Fruit fly (Drosophila melanogaster) Kc167 (cell line): ENCODE results near the gene dmt.

Experiments used
- Myc ChIP-seq: fragments of >200 bp; optimal IDR thresholded peaks from 2 replicates; lab custom pipeline; 2017; ENCODE audit warnings: missing external identifiers
- Sin3A ChIP-seq: fragments of >200 bp; optimal IDR thresholded peaks from 2 replicates; lab custom pipeline; 2018; ENCODE audit warnings: missing external identifiers
- psq ChIP-seq: fragments of >200 bp; optimal IDR thresholded peaks from 2 replicates; lab custom pipeline; 2017; ENCODE audit warnings: missing external identifiers
- ttk ChIP-seq: sonication (Bioruptor generic); optimal IDR thresholded peaks from 2 replicates; lab custom pipeline; 2017; ENCODE audit warnings: missing external identifiers

DNA sequence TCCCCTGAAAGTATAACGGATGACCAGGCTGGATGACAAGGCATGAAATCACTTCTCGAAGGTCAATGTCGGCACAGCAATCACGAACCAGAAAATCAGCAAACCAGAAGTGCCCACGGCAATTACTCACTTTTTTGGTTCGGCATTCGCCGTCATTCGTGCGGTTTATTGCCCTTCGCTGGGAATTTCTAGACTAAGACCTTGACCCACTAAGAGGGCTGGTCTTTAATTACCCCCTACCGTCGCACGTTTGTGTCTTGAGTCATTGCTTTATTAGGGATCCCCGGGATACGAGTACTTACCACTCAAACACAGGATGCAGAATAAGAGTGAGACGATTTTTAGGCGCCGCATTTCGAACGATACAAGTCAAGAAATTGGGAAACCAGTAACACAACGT is 34.5 kb downstream of the dmt start:
- TF ChIP-seq psq (lab: Kevin White, UChicago): no peak
- TF ChIP-seq Sin3A (lab: Kevin White, UChicago): no peak
- no peak for TF ChIP-seq ttk (lab: Kevin White, UChicago)
- no peak for TF ChIP-seq Myc (lab: Kevin White, UChicago)
